Worm (Caenorhabditis elegans) whole organism, L4/young adult: ENCODE data around the gene ZK470.1.

Source experiments
- dao-5 ChIP-seq: sonication (generic microtip); optimal IDR thresholded peaks from 2 replicates; lab custom pipeline; 2016; ENCODE audit warnings: missing genotype, missing genetic modification characterization, moderate library complexity, missing compliant biosample characterization
- him-1 ChIP-seq: sonication (generic microtip); optimal IDR thresholded peaks from 2 replicates; lab custom pipeline; 2016; ENCODE audit warnings: missing genotype, missing genetic modification reagents, missing genetic modification characterization, missing compliant biosample characterization

ce11 chrX:4163391-4163790, at the start of gene ZK470.1:
- no peak for TF ChIP-seq him-1 (tag; lab: Kevin White, UChicago)
- no peak for TF ChIP-seq dao-5 (tag; lab: Kevin White, UChicago)
